Worm (Caenorhabditis elegans) whole organism, dauer: ENCODE data around the gene T06C12.9.
"Not testable (repeated sequence)": the region's sequence is repeated elsewhere in the genome, so short reads cannot be mapped to it uniquely, and the experiment has no call there.

Source experiments
- unc-62 ChIP-seq: sonication (generic microtip); optimal IDR thresholded peaks from 2 replicates; lab custom pipeline; 2017; ENCODE audit warnings: missing biosample characterization, missing genetic modification reagents, missing genetic modification characterization

Gene T06C12.9

DNA sequence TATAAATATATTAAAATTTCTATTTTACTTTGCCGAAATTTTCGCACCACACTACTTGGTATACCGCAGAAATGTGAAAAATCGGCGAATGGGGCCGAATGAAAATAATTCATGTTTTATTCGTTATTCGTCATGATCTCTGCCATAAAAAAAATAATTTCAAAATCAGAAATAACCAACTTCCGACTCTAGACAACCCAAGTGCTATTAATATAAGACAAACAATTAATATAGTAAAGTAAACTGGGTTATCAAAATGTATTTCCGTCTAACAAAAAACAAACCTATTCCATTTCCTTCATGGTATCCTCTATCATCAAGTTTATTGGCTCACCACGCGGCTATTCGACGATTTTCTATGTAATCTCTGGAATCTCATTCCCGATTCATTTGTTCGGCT, 20.0 kb downstream of the T06C12.9 start, which contains the start of gene srh-293:
Gene srh-293 (plus strand): TSS at position 301 of the 400 bp plus-strand sequence.
- no peak for TF ChIP-seq unc-62 (GFP tag; lab: Kevin White, UChicago)

DNA sequence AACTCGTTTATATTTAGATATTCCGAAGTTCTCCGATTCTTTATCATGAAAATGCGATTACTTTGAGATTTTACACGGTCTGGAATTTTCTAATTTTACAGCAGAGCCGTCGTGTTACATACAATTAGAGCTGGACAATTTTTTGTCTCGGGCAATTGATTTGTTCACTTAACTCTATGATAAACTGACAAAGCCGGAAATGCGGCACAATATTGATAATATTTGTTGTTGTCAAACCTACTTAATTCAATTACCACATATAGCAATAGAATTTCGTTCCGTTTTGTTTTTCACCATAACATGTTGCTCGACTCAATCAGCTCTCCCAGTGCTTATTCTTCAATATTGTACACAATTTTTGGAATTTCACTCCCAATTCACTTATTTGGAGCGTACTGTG, 22.8 kb downstream of the T06C12.9 start, which contains the start of gene srh-299:
Gene srh-299 (plus strand): TSS at position 301 of the 400 bp plus-strand sequence.
- TF ChIP-seq unc-62 (GFP tag; lab: Kevin White, UChicago) = no peak

DNA sequence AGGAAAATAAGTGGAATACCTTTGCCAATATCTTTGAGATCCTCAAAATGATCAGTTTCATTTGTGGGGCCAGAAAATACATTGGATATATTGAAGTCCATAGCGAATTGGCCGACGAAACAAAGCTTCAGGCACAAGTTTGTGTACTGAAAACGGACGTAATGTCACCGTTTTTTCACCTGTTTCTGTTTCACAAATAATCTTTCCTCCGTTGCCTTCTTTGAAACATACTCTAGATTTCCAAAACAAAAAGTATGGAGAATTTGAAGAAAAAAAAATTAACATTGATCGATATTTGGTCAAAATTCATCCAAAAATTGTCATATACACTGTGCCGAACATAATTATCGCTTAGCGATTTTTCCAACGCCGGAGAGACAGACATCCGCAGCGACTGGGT, 23.3 kb downstream of the T06C12.9 start, which contains the start of gene srz-12:
Gene srz-12 (minus strand): TSS at position 101 of the 400 bp plus-strand sequence.
- TF ChIP-seq unc-62 (GFP tag; lab: Kevin White, UChicago) = no peak

DNA sequence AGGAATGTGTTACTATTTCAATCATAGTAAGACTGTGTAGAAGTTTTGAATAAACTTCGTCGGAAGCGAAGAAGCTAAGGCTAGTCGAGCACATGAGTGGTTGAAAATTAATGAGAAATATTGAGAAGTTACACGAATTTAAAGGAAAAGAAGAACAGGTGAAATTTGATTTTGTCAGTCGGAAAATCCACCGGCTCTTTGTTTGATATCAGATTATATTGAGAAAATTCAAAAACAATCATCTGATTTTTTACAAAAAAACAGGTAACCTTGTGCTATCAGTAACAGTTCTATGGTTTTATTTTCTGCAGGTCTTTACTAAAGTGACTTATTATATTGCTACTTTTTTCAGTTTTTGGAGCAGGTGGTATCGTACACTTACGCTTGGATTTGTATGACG, 27.6 kb downstream of the T06C12.9 start, which contains the start of gene srh-148:
Gene srh-148 (minus strand): TSS at position 101 of the 400 bp plus-strand sequence.
- no peak for TF ChIP-seq unc-62 (GFP tag; lab: Kevin White, UChicago)

DNA sequence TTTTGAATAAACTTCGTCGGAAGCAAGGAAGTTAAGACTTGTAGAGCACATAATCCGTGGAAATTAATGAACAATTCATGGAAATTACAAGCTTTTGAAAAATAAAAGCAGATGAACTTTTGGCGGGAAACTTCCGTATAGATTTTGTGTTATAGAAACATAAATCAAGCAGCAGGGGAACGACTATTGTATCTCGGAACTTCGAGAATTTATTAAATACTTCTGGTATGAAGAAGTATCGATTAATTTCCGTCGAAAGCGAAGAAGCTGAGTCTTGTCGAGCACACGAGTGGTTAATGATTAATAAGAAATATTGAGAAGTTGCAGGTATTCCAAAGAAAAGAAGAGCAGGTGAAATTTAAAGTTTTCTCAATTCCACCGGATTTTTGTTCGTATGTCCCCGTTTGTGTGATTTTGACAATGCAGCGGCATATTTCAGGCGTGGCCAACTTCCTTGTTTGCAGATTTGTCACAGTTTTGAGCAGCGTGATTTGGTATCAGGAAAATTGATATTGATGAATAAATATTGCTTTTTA, 35.5 kb downstream of the T06C12.9 start, which contains the start of gene srh-147:
Gene srh-147 (minus strand): TSS at position 51 of the 536 bp plus-strand sequence.
- TF ChIP-seq unc-62 (GFP tag; lab: Kevin White, UChicago) = not testable (repeated sequence)

DNA sequence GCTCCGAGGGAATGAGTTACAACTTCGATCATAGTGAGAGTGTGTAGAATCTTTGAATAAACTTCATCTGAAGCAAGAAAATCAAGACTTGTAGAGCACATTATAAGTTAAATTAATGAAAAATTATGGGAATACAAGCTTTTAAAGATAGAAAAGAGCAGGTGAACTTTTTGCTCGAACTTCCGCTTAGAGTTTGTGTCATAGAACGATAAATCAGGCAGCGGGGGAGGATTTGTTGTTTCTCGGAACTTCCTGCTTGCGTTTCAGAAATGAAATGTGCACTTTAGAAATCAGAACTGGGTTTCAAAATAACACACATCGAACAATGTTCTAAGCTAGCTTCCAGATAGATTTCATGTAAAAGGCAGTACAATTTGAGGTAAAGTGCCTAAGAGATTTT, 44.8 kb downstream of the T06C12.9 start, which contains the start of gene srh-149:
Gene srh-149 (minus strand): TSS at position 101 of the 400 bp plus-strand sequence.
- no peak for TF ChIP-seq unc-62 (GFP tag; lab: Kevin White, UChicago)
